Fruit fly (Drosophila melanogaster): ENCODE results near the gene CG4362.

CG4362 gene

DNA sequence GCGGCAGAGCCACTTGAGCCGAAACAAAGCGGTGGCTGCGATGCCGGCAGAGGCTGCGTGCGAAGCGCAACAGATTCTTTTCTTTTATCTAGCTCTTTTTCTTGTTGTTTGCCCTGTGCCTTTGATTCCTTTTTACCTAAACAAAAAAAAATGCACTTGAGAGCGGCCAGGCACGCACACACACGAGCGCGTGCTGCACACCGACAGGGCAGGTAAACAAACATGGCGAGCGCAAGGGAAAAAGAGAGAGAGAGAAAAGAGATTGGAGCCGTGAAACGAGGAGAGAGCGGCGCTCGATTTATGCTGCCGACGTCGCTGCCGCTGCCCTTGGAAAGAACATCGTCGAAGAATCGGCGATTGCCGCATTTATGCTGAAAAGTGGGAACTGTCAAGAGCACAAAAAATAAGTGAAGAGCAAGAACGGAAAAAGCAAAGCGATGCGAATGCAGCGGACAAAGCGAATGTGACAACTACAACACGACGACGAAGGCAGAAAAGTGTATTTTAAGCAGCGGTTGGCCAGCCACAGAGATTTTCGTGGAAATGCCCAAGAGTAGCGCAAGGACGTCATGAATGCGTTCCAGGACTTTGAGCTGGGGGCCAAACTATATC is 14.4 kb downstream of the CG4362 start (continued):
- TF ChIP-seq Scr (GFP tag; IDR thresholded peaks at IDR 0.05; ENCODE audit: partially characterized antibody), result peak; percentile 37; the same call in 1 of the 2 replicates
- peak in 1 of 2 experiments; percentile 43 for TF ChIP-seq bsh (GFP tag; optimal IDR thresholded peaks at IDR 0.05)
- TF ChIP-seq tll (GFP tag; optimal IDR thresholded peaks at IDR 0.05), result peak in 1 of 2 experiments; percentile 87
- TF ChIP-seq CG1832 (GFP tag; optimal IDR thresholded peaks at IDR 0.05), result peak; percentile 26
- peak; percentile 76 for TF ChIP-seq cg (GFP tag; optimal IDR thresholded peaks at IDR 0.05)
- peak; percentile 76 for TF ChIP-seq yki (optimal IDR thresholded peaks at IDR 0.05)
- no peak for TF ChIP-seq pb (GFP tag; optimal IDR thresholded peaks at IDR 0.05)
- TF ChIP-seq CG1647 (GFP tag; optimal IDR thresholded peaks at IDR 0.05), result no peak
- peak; percentile 38 for TF ChIP-seq HLHmδ (GFP tag; optimal IDR thresholded peaks at IDR 0.05)
- no peak for TF ChIP-seq CG9215 (GFP tag; IDR thresholded peaks at IDR 0.05)
- TF ChIP-seq bcd (GFP tag; optimal IDR thresholded peaks at IDR 0.05), result no peak
- no peak for TF ChIP-seq fd102C (GFP tag; optimal IDR thresholded peaks at IDR 0.05)
- TF ChIP-seq Adf1 (GFP tag; IDR thresholded peaks at IDR 0.05), result peak; percentile 57; the same call in 1 of the 2 replicates
- peak; percentile 94 for TF ChIP-seq sqz (GFP tag; optimal IDR thresholded peaks at IDR 0.05)
- TF ChIP-seq CG8924 (tag; optimal IDR thresholded peaks at IDR 0.05), result no peak
- no peak for TF ChIP-seq Ssrp (tag; optimal IDR thresholded peaks at IDR 0.05)
- TF ChIP-seq tap (tag; optimal IDR thresholded peaks at IDR 0.05), result no peak
- peak; percentile 94 for TF ChIP-seq CG15479 (GFP tag; optimal IDR thresholded peaks at IDR 0.05)
- TF ChIP-seq Trl (optimal IDR thresholded peaks at IDR 0.05), result peak; percentile 52 to 88
- TF ChIP-seq Trl (GFP tag; optimal IDR thresholded peaks at IDR 0.05), result no peak
- TF ChIP-seq CG7556 (GFP tag; optimal IDR thresholded peaks at IDR 0.05), result no peak
- TF ChIP-seq HmgZ (tag; optimal IDR thresholded peaks at IDR 0.05), result no peak
- no peak for TF ChIP-seq onecut (GFP tag; IDR thresholded peaks at IDR 0.05)
- 0 out of 4 replicates have a peak, but pooled peaks have one; percentile 71 for TF ChIP-seq chinmo (GFP tag; IDR thresholded peaks at IDR 0.05; ENCODE audit: partially characterized antibody)

DNA sequence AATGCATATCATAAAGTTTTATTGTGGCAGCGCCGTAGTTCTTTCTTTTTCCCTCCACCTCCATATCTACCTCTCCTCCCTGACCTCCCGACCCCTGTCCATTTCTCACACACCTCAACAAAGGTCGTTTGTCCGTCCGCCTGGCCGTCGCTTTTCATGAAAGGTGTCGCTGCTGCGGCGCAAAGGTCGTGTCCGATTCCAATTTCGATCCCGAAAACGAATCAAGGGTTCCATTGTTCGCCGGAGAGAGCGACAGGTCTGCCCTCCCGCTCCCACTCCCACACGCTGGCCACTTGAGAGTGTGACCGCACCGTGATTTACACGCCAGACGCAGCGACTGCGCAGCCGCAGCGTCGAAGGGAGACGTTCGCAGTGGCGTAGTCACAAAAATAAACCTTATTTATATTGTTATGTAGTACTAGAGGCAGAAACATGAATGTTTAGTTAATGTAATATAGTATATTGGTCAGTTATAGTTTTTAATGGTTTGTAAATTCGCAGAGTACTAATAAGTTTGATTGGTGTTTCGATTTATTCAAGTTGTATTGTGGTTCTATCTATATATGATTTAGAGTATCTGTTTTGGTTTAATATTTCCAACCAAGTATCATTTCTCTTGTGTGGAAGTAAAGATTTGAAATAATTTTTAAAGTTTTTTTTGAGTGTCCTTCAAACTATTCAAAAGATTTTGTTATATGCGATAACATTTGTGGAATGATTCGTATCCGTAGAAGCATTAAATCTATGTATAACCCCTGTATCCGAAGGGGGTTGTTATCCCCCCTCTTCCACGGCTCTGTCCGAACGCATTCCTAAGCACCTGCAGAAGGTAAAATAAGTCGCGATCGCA is 15.1 kb downstream of the CG4362 start:
- TF ChIP-seq jumu (GFP tag; optimal IDR thresholded peaks at IDR 0.05), result peak; percentile 49
- TF ChIP-seq tin (GFP tag; optimal IDR thresholded peaks at IDR 0.05), result peak; percentile 64
- peak; percentile 88 for TF ChIP-seq CG9727 (GFP tag; optimal IDR thresholded peaks at IDR 0.05)
- TF ChIP-seq CG7786 (GFP tag; optimal IDR thresholded peaks at IDR 0.05), result peak; percentile 27
- TF ChIP-seq Myb (GFP tag; optimal IDR thresholded peaks at IDR 0.05), result peak; percentile 17
- TF ChIP-seq trem (tag; optimal IDR thresholded peaks at IDR 0.05), result peak; percentile 33
- peak; percentile 42 for TF ChIP-seq Spps (tag; optimal IDR thresholded peaks at IDR 0.05)
- TF ChIP-seq Sry-β (GFP tag; optimal IDR thresholded peaks at IDR 0.05), result no peak
- no peak for TF ChIP-seq wor (GFP tag; IDR thresholded peaks at IDR 0.05)
- peak; percentile 7 for TF ChIP-seq ind (GFP tag; optimal IDR thresholded peaks at IDR 0.05)
- peak; percentile 57 for TF ChIP-seq pros (GFP tag; optimal IDR thresholded peaks at IDR 0.05)
- peak; percentile 46 for TF ChIP-seq oc (tag; optimal IDR thresholded peaks at IDR 0.05)
- no peak for TF ChIP-seq Asciz (GFP tag; optimal IDR thresholded peaks at IDR 0.05)
- TF ChIP-seq aop (GFP tag; IDR thresholded peaks at IDR 0.05), result 0 out of 2 replicates have a peak, but pooled peaks have one; percentile 48
- TF ChIP-seq CG1602 (GFP tag; optimal IDR thresholded peaks at IDR 0.05), result peak; percentile 66
- no peak for TF ChIP-seq Fer3 (tag; optimal IDR thresholded peaks at IDR 0.05)
- TF ChIP-seq CG18764 (GFP tag; optimal IDR thresholded peaks at IDR 0.05), result peak; percentile 41
- peak; percentile 65 for TF ChIP-seq twi (tag; optimal IDR thresholded peaks at IDR 0.05)
- TF ChIP-seq HLH3B (GFP tag; IDR thresholded peaks at IDR 0.05), result no peak; the same call in 1 of the 2 replicates
- TF ChIP-seq sens (GFP tag), result peak; percentile 95
- TF ChIP-seq Gug (GFP tag; IDR thresholded peaks at IDR 0.05), result peak; percentile 26; the same call in 1 of the 4 replicates
- TF ChIP-seq abd-A (tag; optimal IDR thresholded peaks at IDR 0.05), result no peak
- 0 out of 4 replicates have a peak, but pooled peaks have one; percentile 33 for TF ChIP-seq chinmo (GFP tag; IDR thresholded peaks at IDR 0.05; ENCODE audit: partially characterized antibody)
- peak; percentile 75 for TF ChIP-seq Oli (tag; optimal IDR thresholded peaks at IDR 0.05)
- peak; percentile 28; the same call in 1 of the 2 replicates for TF ChIP-seq gt (GFP tag; IDR thresholded peaks at IDR 0.05)
